Fruit fly (Drosophila melanogaster) whole organism, pupa: ENCODE results near the gene Jhbp6.

Source experiments
- CG10348 ChIP-seq: fragments of 200-800 bp; sonication (Bioruptor generic); IDR thresholded peaks from 2 replicates; pipeline ENCODE4 v1.3.6; 2022; ENCODE audit warnings: missing biosample characterization, missing genetic modification characterization
- CG12605 ChIP-seq: fragments of 200-800 bp; sonication (Bioruptor generic); IDR thresholded peaks from 2 replicates; pipeline ENCODE4 v1.3.6; 2022; ENCODE audit warnings: missing biosample characterization, missing genetic modification characterization
- CG13204 ChIP-seq: fragments of 200-800 bp; sonication (Bioruptor generic); optimal IDR thresholded peaks from 2 replicates; lab custom pipeline; 2018; ENCODE audit warnings: missing biosample characterization, mild to moderate bottlenecking, missing genetic modification characterization, moderate library complexity
- CG14655 ChIP-seq: fragments of 200-800 bp; sonication (Bioruptor generic); optimal IDR thresholded peaks from 3 replicates; lab custom pipeline; 2017; ENCODE audit warnings: mild to moderate bottlenecking, missing biosample characterization, missing genetic modification reagents, missing genetic modification characterization
- CG15710 ChIP-seq: fragments of 200-800 bp; sonication (Bioruptor generic); optimal IDR thresholded peaks from 2 replicates; lab custom pipeline; 2018; ENCODE audit warnings: missing biosample characterization, mild to moderate bottlenecking, missing genetic modification characterization, moderate library complexity
- CG17806 ChIP-seq: fragments of 200-800 bp; sonication (Bioruptor generic); optimal IDR thresholded peaks from 2 replicates; lab custom pipeline; 2018; ENCODE audit warnings: missing biosample characterization, mild to moderate bottlenecking, missing genetic modification characterization, moderate library complexity
- CG32121 ChIP-seq: fragments of 200-800 bp; sonication (Bioruptor generic); IDR thresholded peaks from 2 replicates; pipeline ENCODE4 v1.3.6; 2022; ENCODE audit warnings: missing biosample characterization, missing genetic modification characterization
- CG34367 ChIP-seq: fragments of 200-800 bp; sonication (Bioruptor generic); optimal IDR thresholded peaks from 2 replicates; lab custom pipeline; 2018; ENCODE audit warnings: missing biosample characterization, mild to moderate bottlenecking, missing genetic modification characterization
- CG4496 ChIP-seq: fragments of 200-800 bp; sonication (Bioruptor generic); IDR thresholded peaks from 3 replicates; pipeline ENCODE4 v1.3.6; 2022; ENCODE audit warnings: missing biosample characterization, missing genetic modification characterization
- CG8159 ChIP-seq: fragments of 200-800 bp; sonication (Bioruptor generic); optimal IDR thresholded peaks from 3 replicates; lab custom pipeline; 2018; ENCODE audit warnings: missing biosample characterization, mild to moderate bottlenecking, missing genetic modification characterization, moderate library complexity
- CG8301 ChIP-seq: fragments of 200-800 bp; sonication (Bioruptor generic); optimal IDR thresholded peaks from 2 replicates; lab custom pipeline; 2018; ENCODE audit warnings: missing biosample characterization, mild to moderate bottlenecking, missing genetic modification characterization
- CG9948 ChIP-seq: fragments of 200-800 bp; sonication (Bioruptor generic); optimal IDR thresholded peaks from 2 replicates; lab custom pipeline; 2018; ENCODE audit warnings: missing biosample characterization, mild to moderate bottlenecking, missing genetic modification characterization, moderate library complexity
- D1 ChIP-seq: fragments of 200-800 bp; sonication (Bioruptor generic); optimal IDR thresholded peaks from 2 replicates; lab custom pipeline; 2018; ENCODE audit warnings: missing biosample characterization, mild to moderate bottlenecking, missing genetic modification characterization, moderate library complexity
- EcR ChIP-seq: fragments of 200-800 bp; sonication (Bioruptor generic); optimal IDR thresholded peaks from 3 replicates; lab custom pipeline; 2019; ENCODE audit warnings: missing biosample characterization, missing genetic modification characterization, mild to moderate bottlenecking, moderate library complexity, missing genetic modification reagents
- Ets98B ChIP-seq: fragments of 200-800 bp; sonication (Bioruptor generic); IDR thresholded peaks from 2 replicates; pipeline ENCODE4 v1.3.6; 2022; ENCODE audit warnings: missing biosample characterization, missing genetic modification characterization
- Pif1A ChIP-seq: fragments of 200-800 bp; sonication (Bioruptor generic); optimal IDR thresholded peaks from 3 replicates; lab custom pipeline; 2016; ENCODE audit warnings: missing biosample characterization, missing genetic modification characterization
- Pif1B ChIP-seq: fragments of 200-800 bp; sonication (Bioruptor generic); optimal IDR thresholded peaks from 3 replicates; lab custom pipeline; 2016; ENCODE audit warnings: missing biosample characterization, missing genetic modification characterization
- Snoo ChIP-seq: fragments of 200-800 bp; sonication (Bioruptor generic); optimal IDR thresholded peaks from 3 replicates; lab custom pipeline; 2017; ENCODE audit warnings: missing biosample characterization, mild to moderate bottlenecking, missing genetic modification characterization, inconsistent platforms
- fd96Ca ChIP-seq: fragments of 200-800 bp; sonication (Bioruptor generic); IDR thresholded peaks from 3 replicates; pipeline ENCODE4 v1.3.6; 2022; ENCODE audit warnings: missing biosample characterization, missing genetic modification characterization
- gl ChIP-seq: fragments of 200-800 bp; sonication (Bioruptor generic); optimal IDR thresholded peaks from 2 replicates; lab custom pipeline; 2018; ENCODE audit warnings: missing biosample characterization, mild to moderate bottlenecking, missing genetic modification characterization
- rn ChIP-seq: fragments of 200-800 bp; sonication (Bioruptor generic); IDR thresholded peaks from 2 replicates; pipeline ENCODE4 v1.3.6; 2022; ENCODE audit warnings: missing biosample characterization, missing genetic modification characterization

Jhbp6 gene

DNA sequence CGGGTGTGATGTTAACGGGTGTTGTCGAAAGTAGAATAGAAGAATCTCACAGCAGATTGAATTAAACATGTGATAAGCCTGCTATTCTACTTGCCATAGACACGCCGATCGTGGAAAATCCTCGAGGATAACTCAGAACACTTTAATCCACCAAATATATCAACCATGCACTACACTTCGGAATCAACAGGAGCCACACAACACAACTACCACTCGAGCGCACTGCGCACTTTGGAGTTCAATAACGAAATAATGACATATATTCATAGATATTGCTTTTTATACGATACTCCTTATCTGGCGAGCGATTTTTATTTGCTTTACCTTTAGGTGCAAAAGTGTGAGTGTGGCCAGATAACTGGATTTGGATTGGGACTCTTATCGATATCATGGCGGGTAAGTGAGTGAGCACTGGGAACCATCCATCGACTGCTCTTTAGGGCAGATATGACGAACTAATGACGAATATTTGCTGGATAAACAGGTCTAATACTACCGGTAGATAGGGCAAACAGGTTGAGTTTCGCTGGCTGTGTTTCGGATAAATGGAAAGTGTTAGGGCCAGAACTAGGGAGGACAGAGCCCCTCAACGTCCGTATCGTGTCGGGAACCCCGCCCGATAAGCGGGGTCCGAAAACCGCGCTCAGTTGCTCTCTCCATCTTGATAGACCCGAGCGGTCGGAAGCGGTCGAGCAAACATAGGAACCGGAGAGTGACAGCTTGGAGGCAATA, at the start of gene Jhbp6:
Jhbp6 (plus strand) TSS at position 682 of the 732 bp plus-strand sequence.
- no peak for TF ChIP-seq Pif1A (GFP tag; lab: Kevin White, UChicago)
- TF ChIP-seq CG15710 (tag; lab: Kevin White, UChicago): no peak
- TF ChIP-seq rn (GFP tag; lab: Robert Waterston, UW): no peak
- TF ChIP-seq CG13204 (GFP tag; lab: Kevin White, UChicago): no peak
- TF ChIP-seq CG10348: no peak
- TF ChIP-seq CG34367 (tag; lab: Kevin White, UChicago): no peak
- no peak for TF ChIP-seq EcR (GFP tag; lab: Kevin White, UChicago)
- no peak for TF ChIP-seq CG14655 (GFP tag; lab: Kevin White, UChicago)
- no peak for TF ChIP-seq CG4496
- TF ChIP-seq CG9948 (tag; lab: Kevin White, UChicago): no peak
- no peak for TF ChIP-seq D1 (tag; lab: Kevin White, UChicago)
- TF ChIP-seq CG8301 (tag; lab: Kevin White, UChicago): no peak
- TF ChIP-seq CG12605 (GFP tag; lab: Robert Waterston, UW): no peak

DNA sequence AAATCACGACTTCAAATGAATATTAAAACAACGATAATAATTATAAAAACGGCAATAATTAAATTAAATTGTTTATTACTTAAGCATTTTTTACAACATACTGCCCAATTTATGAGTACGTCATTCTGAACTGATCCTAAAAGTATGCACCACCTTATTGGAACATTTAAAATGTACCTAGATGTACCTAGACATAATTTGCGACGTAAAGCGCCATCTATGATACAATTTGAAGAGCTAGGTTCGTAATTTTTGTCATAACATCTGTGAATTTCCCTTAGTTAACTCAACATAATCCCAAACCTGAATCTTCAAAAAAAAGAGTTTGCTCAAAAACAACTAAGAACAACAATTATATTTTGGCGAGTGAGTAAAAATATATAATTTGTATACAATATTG, 35.6 kb upstream of the Jhbp6 start:
- TF ChIP-seq gl: no peak
- no peak for TF ChIP-seq Snoo (tag; lab: Kevin White, UChicago)
- TF ChIP-seq CG9948 (tag; lab: Kevin White, UChicago): no peak
- TF ChIP-seq EcR (GFP tag; lab: Kevin White, UChicago): no peak
- TF ChIP-seq CG8159: no peak
- TF ChIP-seq fd96Ca: no peak
- no peak for TF ChIP-seq rn (GFP tag; lab: Robert Waterston, UW)
- TF ChIP-seq Pif1B (GFP tag; lab: Kevin White, UChicago): no peak
- no peak for TF ChIP-seq CG8301 (tag; lab: Kevin White, UChicago)
- TF ChIP-seq CG15710 (tag; lab: Kevin White, UChicago): no peak
- TF ChIP-seq CG13204 (GFP tag; lab: Kevin White, UChicago): no peak
- TF ChIP-seq CG4496: no peak
- TF ChIP-seq Ets98B (GFP tag; lab: Robert Waterston, UW): no peak
- no peak for TF ChIP-seq Pif1A (GFP tag; lab: Kevin White, UChicago)
- no peak for TF ChIP-seq CG10348
- no peak for TF ChIP-seq D1 (tag; lab: Kevin White, UChicago)
- TF ChIP-seq CG14655 (GFP tag; lab: Kevin White, UChicago): no peak
- TF ChIP-seq CG17806 (tag; lab: Kevin White, UChicago): no peak
- TF ChIP-seq CG12605 (GFP tag; lab: Robert Waterston, UW): no peak

DNA sequence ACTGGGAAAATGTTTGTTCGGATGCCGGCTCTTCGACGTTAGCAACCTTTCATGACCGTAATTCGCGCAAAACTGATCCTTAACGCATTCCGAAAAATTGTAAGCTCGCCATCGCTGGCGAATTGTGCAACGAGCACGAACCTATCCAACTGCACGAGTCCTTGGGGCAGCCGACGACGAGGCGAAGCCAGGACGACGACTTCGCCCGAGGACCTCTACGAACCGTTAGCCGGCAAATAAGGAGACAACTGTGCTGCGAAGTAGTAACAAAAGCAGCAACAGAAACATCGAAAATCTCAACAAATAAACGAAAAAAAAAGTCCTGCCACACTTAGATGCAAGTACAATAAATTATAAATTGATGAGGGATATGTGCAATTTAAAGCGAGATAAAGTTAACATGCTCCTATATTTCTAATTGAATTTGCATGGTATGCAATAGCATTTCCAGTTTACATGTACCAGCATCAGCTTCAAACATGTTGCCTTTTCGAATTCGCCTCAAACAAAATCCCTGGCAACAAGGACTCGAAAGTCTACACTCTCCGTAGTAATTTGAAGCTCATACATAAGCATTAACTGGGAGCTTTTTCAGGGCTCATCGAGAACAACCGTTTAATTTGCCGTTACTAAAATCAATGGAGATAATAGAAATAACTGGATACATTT, 31.8 kb upstream of the Jhbp6 start, which contains the start of gene CG14459:
CG14459 (minus strand) TSS at position 51 of the 669 bp plus-strand sequence.
- TF ChIP-seq Ets98B (GFP tag; lab: Robert Waterston, UW) (no peak), Snoo (tag; lab: Kevin White, UChicago) (no peak), CG9948 (tag; lab: Kevin White, UChicago) (no peak), Pif1B (GFP tag; lab: Kevin White, UChicago) (no peak), CG34367 (tag; lab: Kevin White, UChicago) (no peak), fd96Ca (no peak), CG12605 (GFP tag; lab: Robert Waterston, UW) (no peak), EcR (GFP tag; lab: Kevin White, UChicago) (no peak), gl (no peak), CG13204 (GFP tag; lab: Kevin White, UChicago) (no peak)

DNA sequence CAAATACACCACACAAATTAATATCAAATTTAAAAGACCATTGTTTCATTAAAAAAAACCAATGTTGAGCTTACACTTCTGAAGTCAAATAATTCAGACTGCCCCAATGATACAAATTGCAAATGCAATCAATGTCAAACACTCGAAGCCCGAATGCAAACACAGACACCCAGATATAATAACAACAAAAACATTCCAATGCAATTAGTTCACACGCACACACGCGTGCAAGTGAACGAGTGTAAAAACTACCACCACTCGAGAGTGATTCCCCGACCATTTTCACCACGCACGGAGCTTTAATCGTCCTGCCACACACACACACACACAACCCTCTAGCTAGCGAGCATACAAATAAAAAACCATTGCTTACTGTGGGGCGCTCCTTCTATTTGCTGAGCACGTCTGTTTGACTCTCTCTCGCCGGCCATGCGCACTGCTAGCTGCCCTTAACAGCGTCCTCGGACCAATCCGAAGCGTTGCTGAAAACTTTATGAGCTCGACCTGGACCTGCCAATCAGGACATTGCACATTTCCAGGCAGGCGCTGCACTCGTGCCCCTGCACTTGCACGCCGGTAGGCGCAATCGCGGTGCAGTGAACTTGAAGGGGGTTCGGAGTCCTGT, 27.4 kb upstream of the Jhbp6 start:
- TF ChIP-seq CG8301 (tag; lab: Kevin White, UChicago) (no peak), Ets98B (GFP tag; lab: Robert Waterston, UW) (no peak), Snoo (tag; lab: Kevin White, UChicago) (no peak), CG12605 (GFP tag; lab: Robert Waterston, UW) (no peak), gl (no peak)

DNA sequence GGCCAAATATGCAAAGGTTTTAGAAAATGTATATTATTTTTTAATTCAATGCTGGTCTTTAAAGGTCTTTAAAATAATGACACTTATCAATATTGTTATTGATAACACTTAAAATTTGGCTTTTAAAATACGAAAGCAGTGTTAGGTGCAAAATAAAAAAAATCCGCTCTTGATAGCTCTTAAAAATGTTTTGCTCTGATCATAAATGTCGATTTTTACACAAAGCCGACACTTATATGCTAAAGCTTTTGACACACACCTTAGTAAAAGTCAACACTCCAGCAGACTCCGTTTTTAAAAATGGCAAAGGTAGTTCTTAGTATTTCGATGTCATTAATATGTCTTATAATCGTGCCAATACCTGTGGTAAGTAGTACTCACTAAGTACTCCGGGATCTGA, 24.4 kb upstream of the Jhbp6 start, which contains the start of gene CG33766:
CG33766 (plus strand) TSS at position 301 of the 400 bp plus-strand sequence.
- TF ChIP-seq D1 (tag; lab: Kevin White, UChicago) (no peak), gl (no peak), Ets98B (GFP tag; lab: Robert Waterston, UW) (no peak), CG8301 (tag; lab: Kevin White, UChicago) (no peak), CG4496 (no peak), CG10348 (no peak), CG32121 (GFP tag; lab: Robert Waterston, UW) (no peak), CG9948 (tag; lab: Kevin White, UChicago) (no peak), CG8159 (no peak), CG17806 (tag; lab: Kevin White, UChicago) (no peak), EcR (GFP tag; lab: Kevin White, UChicago) (no peak), CG13204 (GFP tag; lab: Kevin White, UChicago) (no peak), CG15710 (tag; lab: Kevin White, UChicago) (no peak), fd96Ca (no peak), CG14655 (GFP tag; lab: Kevin White, UChicago) (no peak), Pif1A (GFP tag; lab: Kevin White, UChicago) (no peak), Pif1B (GFP tag; lab: Kevin White, UChicago) (no peak)
